Worm (Caenorhabditis elegans): ENCODE measurements around the gene tsp-11.

ce11 chrX:9210086-9210485 lies 47.1 kb downstream of the tsp-11 start:
- TF ChIP-seq ama-1 (optimal IDR thresholded peaks at IDR 0.05) (no peak), hmg-4 (GFP tag; optimal IDR thresholded peaks at IDR 0.05) (no peak), scrt-1 (GFP tag; IDR thresholded peaks at IDR 0.05) (no peak), tra-4 (tag; optimal IDR thresholded peaks at IDR 0.05) (no peak), tbx-11 (GFP tag; IDR thresholded peaks at IDR 0.05) (no peak), ceh-13 (GFP tag; optimal IDR thresholded peaks at IDR 0.05) (no peak), flt-1 (GFP tag; IDR thresholded peaks at IDR 0.05) (no peak), F13C5.2 (tag; optimal IDR thresholded peaks at IDR 0.05) (no peak), aly-1 (tag; optimal IDR thresholded peaks at IDR 0.05) (no peak), tbx-37 (GFP tag; conservative IDR thresholded peaks at IDR 0.05) (no peak), B0310.2 (tag; optimal IDR thresholded peaks at IDR 0.05) (no peak), hmbx-1 (tag; optimal IDR thresholded peaks at IDR 0.05) (no peak), hnd-1 (tag; optimal IDR thresholded peaks at IDR 0.05) (no peak), ets-7 (tag; optimal IDR thresholded peaks at IDR 0.05) (no peak)
